Worm (Caenorhabditis elegans) whole organism, L4 larva: Measurements from ENCODE around the gene F53B7.4.

ENCODE experiments used
- F26F4.8 ChIP-seq: fragments of 200-800 bp; sonication (Bioruptor generic); conservative IDR thresholded peaks from 2 replicates; pipeline ENCODE4 v1.3.6; 2022; ENCODE audit warnings: missing genetic modification characterization, missing compliant biosample characterization
- F49E8.2 ChIP-seq: sonication (generic microtip); optimal IDR thresholded peaks from 2 replicates; lab custom pipeline; 2016; ENCODE audit warnings: missing compliant biosample characterization, mild to moderate bottlenecking, missing genetic modification characterization, borderline replicate concordance
- R02D3.7 ChIP-seq: fragments of 150-350 bp; sonication (generic microtip); optimal IDR thresholded peaks from 3 replicates; lab custom pipeline; 2014; ENCODE audit warnings: missing biosample characterization, missing genetic modification characterization
- Y105C5A.15 ChIP-seq: fragments of 200-800 bp; sonication (Bioruptor generic); IDR thresholded peaks from 2 replicates; pipeline ENCODE4 v1.3.6; 2022; ENCODE audit warnings: missing genetic modification characterization, missing compliant biosample characterization
- Y48G9A.11 ChIP-seq: fragments of 200-800 bp; sonication (Bioruptor generic); IDR thresholded peaks from 2 replicates; pipeline ENCODE4 v1.3.6; 2022; ENCODE audit warnings: missing genetic modification reagents, missing genetic modification characterization, missing compliant biosample characterization
- Y5F2A.4 ChIP-seq: fragments of 200-800 bp; sonication (Bioruptor generic); optimal IDR thresholded peaks from 2 replicates; lab custom pipeline; 2018; ENCODE audit warnings: mild to moderate bottlenecking, missing genetic modification characterization, missing compliant biosample characterization
- Y75B8A.6 ChIP-seq: fragments of 200-800 bp; sonication (Bioruptor generic); IDR thresholded peaks from 2 replicates; pipeline ENCODE4 v1.3.6; 2022; ENCODE audit warnings: missing genetic modification reagents, missing genetic modification characterization, missing compliant biosample characterization
- ZK337.2 ChIP-seq: fragments of 200-800 bp; sonication (Bioruptor generic); IDR thresholded peaks from 2 replicates; pipeline ENCODE4 v1.3.6; 2022; ENCODE audit warnings: missing genetic modification reagents, missing genetic modification characterization, missing compliant biosample characterization
- aly-2 ChIP-seq: sonication (generic microtip); optimal IDR thresholded peaks from 2 replicates; lab custom pipeline; 2018; ENCODE audit warnings: missing biosample characterization, missing genetic modification characterization
- arid-1 ChIP-seq: fragments of 200-800 bp; sonication (Bioruptor generic); conservative IDR thresholded peaks from 2 replicates; pipeline ENCODE4 v1.3.6; 2022; ENCODE audit warnings: missing genetic modification reagents, missing genetic modification characterization, missing compliant biosample characterization
- ceh-28 ChIP-seq: fragments of 150-350 bp; optimal IDR thresholded peaks from 2 replicates; lab custom pipeline; 2014; ENCODE audit warnings: missing biosample characterization, missing genetic modification reagents, missing genetic modification characterization
- ceh-44 ChIP-seq: fragments of 200-800 bp; sonication (Bioruptor generic); IDR thresholded peaks from 2 replicates; pipeline ENCODE4 v1.3.6; 2022; ENCODE audit warnings: missing genetic modification reagents, missing genetic modification characterization, missing compliant biosample characterization
- ceh-62 ChIP-seq: sonication (generic microtip); optimal IDR thresholded peaks from 2 replicates; lab custom pipeline; 2017; ENCODE audit warnings: missing biosample characterization, missing genetic modification characterization
- ceh-82 ChIP-seq: sonication (generic microtip); optimal IDR thresholded peaks from 2 replicates; lab custom pipeline; 2017; ENCODE audit warnings: missing biosample characterization, missing genetic modification characterization
- ces-1 ChIP-seq: fragments of 150-350 bp; sonication (generic microtip); optimal IDR thresholded peaks from 4 replicates; lab custom pipeline; 2014; ENCODE audit warnings: missing biosample characterization, missing genetic modification reagents, missing genetic modification characterization
- daf-12 ChIP-seq: fragments of 150-350 bp; optimal IDR thresholded peaks from 2 replicates; lab custom pipeline; 2014; ENCODE audit warnings: missing biosample characterization, missing genetic modification reagents, missing genetic modification characterization
- dmd-8 ChIP-seq: fragments of 200-800 bp; sonication (Bioruptor generic); IDR thresholded peaks from 2 replicates; pipeline ENCODE4 v1.3.6; 2022; ENCODE audit warnings: missing genetic modification characterization, missing compliant biosample characterization
- dmd-9 ChIP-seq: fragments of 200-800 bp; sonication (Bioruptor generic); IDR thresholded peaks from 2 replicates; pipeline ENCODE4 v1.3.6; 2022; ENCODE audit warnings: missing genetic modification reagents, missing genetic modification characterization, missing compliant biosample characterization
- dpl-1 ChIP-seq: fragments of 150-350 bp; optimal IDR thresholded peaks from 2 replicates; lab custom pipeline; 2014; ENCODE audit warnings: missing biosample characterization, missing genetic modification reagents, missing genetic modification characterization
- dve-1 ChIP-seq: sonication (generic microtip); optimal IDR thresholded peaks from 2 replicates; lab custom pipeline; 2017; ENCODE audit warnings: antibody characterized with exemption, mild to moderate bottlenecking, missing genetic modification characterization, missing compliant biosample characterization; ENCODE audit not compliant: insufficient read depth
- fkh-10 ChIP-seq: fragments of 150-350 bp; optimal IDR thresholded peaks from 2 replicates; lab custom pipeline; 2014; ENCODE audit warnings: missing biosample characterization, missing genetic modification reagents, missing genetic modification characterization
- fos-1 ChIP-seq: fragments of 150-350 bp; optimal IDR thresholded peaks from 2 replicates; lab custom pipeline; 2014; ENCODE audit warnings: missing biosample characterization, missing genetic modification characterization
- hlh-11 ChIP-seq: fragments of 200-800 bp; sonication (Bioruptor generic); optimal IDR thresholded peaks from 2 replicates; lab custom pipeline; 2018; ENCODE audit warnings: mild to moderate bottlenecking, missing genetic modification characterization, missing compliant biosample characterization
- hmg-1.1 ChIP-seq: fragments of 200-800 bp; sonication (Bioruptor generic); IDR thresholded peaks from 2 replicates; pipeline ENCODE4 v1.3.6; 2022; ENCODE audit warnings: missing genetic modification reagents, missing genetic modification characterization, missing compliant biosample characterization
- jun-1 ChIP-seq: fragments of 150-350 bp; optimal IDR thresholded peaks from 2 replicates; lab custom pipeline; 2014; ENCODE audit warnings: missing biosample characterization, missing genetic modification reagents, missing genetic modification characterization
- lin-15B ChIP-seq: fragments of 150-350 bp; sonication (generic microtip); optimal IDR thresholded peaks from 3 replicates; lab custom pipeline; 2014; ENCODE audit warnings: missing biosample characterization, missing genetic modification characterization
- lin-38 ChIP-seq: fragments of 200-800 bp; sonication (Bioruptor generic); IDR thresholded peaks from 2 replicates; pipeline ENCODE4 v1.3.6; 2022; ENCODE audit warnings: missing genetic modification reagents, missing genetic modification characterization, missing compliant biosample characterization
- lin-39 ChIP-seq: fragments of 150-350 bp; optimal IDR thresholded peaks from 2 replicates; lab custom pipeline; 2014; ENCODE audit warnings: missing biosample characterization, missing genetic modification reagents, missing genetic modification characterization
- madf-5 ChIP-seq, 2 experiments: fragments of 200-800 bp; sonication (Bioruptor generic); IDR thresholded peaks; 2 replicates each; pipeline ENCODE4 v1.3.6; 2022; ENCODE audit warnings: missing compliant biosample characterization in 2 of 2, missing genetic modification characterization in 2 of 2
- mdt-29 ChIP-seq: fragments of 200-800 bp; sonication (Bioruptor generic); IDR thresholded peaks from 2 replicates; pipeline ENCODE4 v1.3.6; 2022; ENCODE audit warnings: missing genetic modification reagents, missing genetic modification characterization, missing compliant biosample characterization
- mes-2 ChIP-seq: sonication (generic microtip); optimal IDR thresholded peaks from 2 replicates; lab custom pipeline; 2016; ENCODE audit warnings: missing genotype, mild to moderate bottlenecking, missing genetic modification characterization, missing compliant biosample characterization; ENCODE audit not compliant: poor library complexity, severe bottlenecking
- nhr-11 ChIP-seq: fragments of 150-350 bp; optimal IDR thresholded peaks from 2 replicates; lab custom pipeline; 2014; ENCODE audit warnings: missing biosample characterization, missing genetic modification characterization
- nhr-237 ChIP-seq: sonication (generic microtip); optimal IDR thresholded peaks from 2 replicates; lab custom pipeline; 2017; ENCODE audit warnings: missing biosample characterization, missing genetic modification characterization
- nhr-28 ChIP-seq: fragments of 150-350 bp; optimal IDR thresholded peaks from 2 replicates; lab custom pipeline; 2014; ENCODE audit warnings: missing biosample characterization, missing genetic modification characterization
- nhr-41 ChIP-seq: fragments of 200-800 bp; sonication (Bioruptor generic); IDR thresholded peaks from 2 replicates; pipeline ENCODE4 v1.3.6; 2022; ENCODE audit warnings: missing genetic modification reagents, missing genetic modification characterization, missing compliant biosample characterization
- pha-4 ChIP-seq, 2 experiments: fragments of 150-350 bp in 1 of 2; fragments of 200-800 bp in 1 of 2; sonication (Bioruptor generic) in 1 of 2; IDR thresholded peaks in 1 of 2; optimal IDR thresholded peaks in 1 of 2; 2 replicates each; pipeline versions ENCODE4 v1.3.6 to Lab custom; 2014 to 2022; ENCODE audit warnings: missing genetic modification characterization in 2 of 2, missing genetic modification reagents in 2 of 2, missing biosample characterization in 1 of 2, missing compliant biosample characterization in 1 of 2
- pqm-1 ChIP-seq: sonication (generic microtip); optimal IDR thresholded peaks from 2 replicates; lab custom pipeline; 2017; ENCODE audit warnings: missing biosample characterization, missing genetic modification characterization
- spr-1 ChIP-seq: sonication (generic microtip); optimal IDR thresholded peaks from 2 replicates; lab custom pipeline; 2016; ENCODE audit warnings: mild to moderate bottlenecking, missing genetic modification characterization, missing compliant biosample characterization
- spr-3 ChIP-seq: fragments of 200-800 bp; sonication (Bioruptor generic); optimal IDR thresholded peaks from 2 replicates; lab custom pipeline; 2018; ENCODE audit warnings: mild to moderate bottlenecking, missing genetic modification characterization, missing compliant biosample characterization
- tag-97 ChIP-seq: fragments of 200-800 bp; sonication (Bioruptor generic); IDR thresholded peaks from 2 replicates; pipeline ENCODE4 v1.3.6; 2022; ENCODE audit warnings: missing genetic modification characterization, missing compliant biosample characterization
- tra-1 ChIP-seq: fragments of 200-800 bp; sonication (Bioruptor generic); IDR thresholded peaks from 2 replicates; pipeline ENCODE4 v1.3.6; 2022; ENCODE audit warnings: missing genetic modification reagents, missing genetic modification characterization, missing compliant biosample characterization
- unc-62 ChIP-seq, 3 experiments: fragments of 150-350 bp in 1 of 3; sonication (generic microtip); optimal IDR thresholded peaks in 2 of 3; peaks in 1 of 3; 1 replicate in 1 of 3; 2 replicates in 2 of 3; lab custom pipeline; 2014 to 2017; ENCODE audit warnings: missing biosample characterization in 3 of 3, missing genetic modification characterization in 3 of 3, missing genetic modification reagents in 3 of 3, missing genotype in 1 of 3
- zip-2 ChIP-seq: fragments of 150-350 bp; optimal IDR thresholded peaks from 2 replicates; lab custom pipeline; 2014; ENCODE audit warnings: missing biosample characterization, missing genetic modification characterization
- ztf-7 ChIP-seq: fragments of 150-350 bp; optimal IDR thresholded peaks from 2 replicates; lab custom pipeline; 2014; ENCODE audit warnings: missing biosample characterization, missing genetic modification characterization

The F53B7.4 gene

ce11 chrV:11040473-11040872 is 38.1 kb upstream of the F53B7.4 start, which contains the start of gene C45B11.8:
Gene C45B11.8, plus strand, starts transcription at chrV:11040773.
- TF ChIP-seq lin-38 (GFP tag; lab: Robert Waterston, UW) (no peak), madf-5 (GFP tag; IDR thresholded peaks at IDR 0.05; lab: Robert Waterston, UW) (no peak), arid-1 (GFP tag; lab: Robert Waterston, UW) (no peak), tra-1 (GFP tag; lab: Robert Waterston, UW) (no peak), pqm-1 (tag; lab: Kevin White, UChicago) (no peak), hmg-1.1 (no peak), fos-1 (no peak), ceh-82 (tag; lab: Kevin White, UChicago) (no peak), ztf-7 (tag; lab: Kevin White, UChicago) (no peak), dmd-8 (GFP tag; lab: Robert Waterston, UW) (no peak)

- TF ChIP-seq dpl-1 (no peak), ceh-28 (tag; lab: Kevin White, UChicago) (no peak), fkh-10 (GFP tag; lab: Kevin White, UChicago) (no peak), pha-4 (GFP tag; IDR thresholded peaks at IDR 0.05; lab: Robert Waterston, UW) (no peak), pha-4 (tag; optimal IDR thresholded peaks at IDR 0.05; lab: Kevin White, UChicago) (no peak)
These were observed 37.7 kb upstream of the F53B7.4 start, which contains the start of gene C45B11.9 for ce11 chrV:11040020-11040419. Gene C45B11.9, plus strand, starts transcription at chrV:11040320.

- peak; percentile 62; the same call in 1 of the 2 replicates for TF ChIP-seq ZK337.2 (GFP tag; lab: Robert Waterston, UW)
- TF ChIP-seq unc-62 (GFP tag; optimal IDR thresholded peaks at IDR 0.05 in 1 of 2; lab: Kevin White, UChicago): peak in 1 of 2 experiments; percentile 52
- no peak for TF ChIP-seq unc-62 (tag; optimal IDR thresholded peaks at IDR 0.05; lab: Kevin White, UChicago)
- TF ChIP-seq ces-1 (GFP tag; lab: Kevin White, UChicago): no peak
- no peak for TF ChIP-seq Y5F2A.4 (GFP tag; lab: Kevin White, UChicago)
- no peak for TF ChIP-seq ceh-82 (tag; lab: Kevin White, UChicago)
- TF ChIP-seq hlh-11 (tag; lab: Kevin White, UChicago): peak; percentile 72
- peak; percentile 74 for TF ChIP-seq dve-1 (tag; lab: Kevin White, UChicago)
- no peak for TF ChIP-seq F26F4.8 (GFP tag; lab: Robert Waterston, UW)
- TF ChIP-seq jun-1 (tag; lab: Kevin White, UChicago): no peak
- TF ChIP-seq R02D3.7 (tag; lab: Kevin White, UChicago): no peak
- TF ChIP-seq tra-1 (GFP tag; lab: Robert Waterston, UW): no peak
- TF ChIP-seq lin-39: no peak
- 0 out of 2 replicates have a peak, but pooled peaks have one; percentile 8 for TF ChIP-seq pha-4 (GFP tag; IDR thresholded peaks at IDR 0.05; lab: Robert Waterston, UW)
- no peak for TF ChIP-seq pha-4 (tag; optimal IDR thresholded peaks at IDR 0.05; lab: Kevin White, UChicago)
- TF ChIP-seq spr-1 (tag; lab: Kevin White, UChicago): no peak
- TF ChIP-seq zip-2 (tag; lab: Kevin White, UChicago): no peak
- TF ChIP-seq Y75B8A.6 (GFP tag; lab: Robert Waterston, UW): no peak
- TF ChIP-seq F49E8.2 (tag; lab: Kevin White, UChicago): no peak
- 0 out of 2 replicates have a peak, but pooled peaks have one; percentile 49 for TF ChIP-seq dmd-9 (GFP tag; lab: Robert Waterston, UW)
- 0 out of 2 replicates have a peak, but pooled peaks have one; percentile 45 for TF ChIP-seq Y48G9A.11 (GFP tag; lab: Robert Waterston, UW)
- no peak for TF ChIP-seq daf-12
- no peak for TF ChIP-seq fos-1
- TF ChIP-seq spr-3 (GFP tag; lab: Kevin White, UChicago): no peak
- TF ChIP-seq nhr-28 (tag; lab: Kevin White, UChicago): peak; percentile 67
- TF ChIP-seq dpl-1: peak; percentile 65
- TF ChIP-seq aly-2: no peak
- TF ChIP-seq nhr-41: no peak
- TF ChIP-seq tag-97 (GFP tag; lab: Robert Waterston, UW): no peak
- TF ChIP-seq Y105C5A.15: no peak
- no peak for TF ChIP-seq mdt-29 (GFP tag; lab: Robert Waterston, UW)
- TF ChIP-seq nhr-237 (tag; lab: Kevin White, UChicago): no peak
- peak; percentile 90 for TF ChIP-seq fkh-10 (GFP tag; lab: Kevin White, UChicago)
- TF ChIP-seq ceh-62 (tag; lab: Kevin White, UChicago): no peak
- TF ChIP-seq mes-2: peak; percentile 89
- TF ChIP-seq nhr-11: peak; percentile 71
- TF ChIP-seq lin-15B: no peak
- no peak for TF ChIP-seq dmd-8 (GFP tag; lab: Robert Waterston, UW)
- TF ChIP-seq ceh-44: 0 out of 2 replicates have a peak, but pooled peaks have one; percentile 11
- no peak for TF ChIP-seq ceh-28 (tag; lab: Kevin White, UChicago)
These were observed 37.1 kb upstream of the F53B7.4 start, which contains the start of gene pak-2 for ce11 chrV:11039379-11039954. Gene pak-2, minus strand, starts transcription at chrV:11039429.
